Worm (Caenorhabditis elegans) whole organism, young adult: ENCODE measurements around the gene zig-4.

Source experiments
- B0035.1 ChIP-seq: sonication (generic microtip); optimal IDR thresholded peaks from 2 replicates; lab custom pipeline; 2016; ENCODE audit warnings: missing genetic modification characterization, mild to moderate bottlenecking, missing compliant biosample characterization, missing genotype, missing genetic modification reagents
- B0336.3 ChIP-seq: fragments of 200-800 bp; sonication (Bioruptor generic); IDR thresholded peaks from 2 replicates; pipeline ENCODE4 v1.3.6; 2022; ENCODE audit warnings: missing genetic modification characterization, missing compliant biosample characterization
- C06A6.2 ChIP-seq: fragments of 200-800 bp; sonication (Bioruptor generic); conservative IDR thresholded peaks from 2 replicates; pipeline ENCODE4 v1.3.6; 2022; ENCODE audit warnings: missing genetic modification characterization, missing compliant biosample characterization
- F10E7.11 ChIP-seq: sonication (generic microtip); optimal IDR thresholded peaks from 2 replicates; lab custom pipeline; 2017; ENCODE audit warnings: mild to moderate bottlenecking, missing genetic modification characterization, moderate library complexity, missing compliant biosample characterization
- F33H1.4 ChIP-seq: fragments of 200-800 bp; sonication (Bioruptor generic); IDR thresholded peaks from 2 replicates; pipeline ENCODE4 v1.3.6; 2022; ENCODE audit warnings: missing genetic modification reagents, missing genetic modification characterization, missing compliant biosample characterization
- F49E8.2 ChIP-seq: sonication (generic microtip); optimal IDR thresholded peaks from 3 replicates; lab custom pipeline; 2017; ENCODE audit warnings: missing genetic modification characterization, mild to moderate bottlenecking, missing compliant biosample characterization, antibody characterized with exemption, moderate library complexity; ENCODE audit not compliant: insufficient read depth
- K11D2.4 ChIP-seq: fragments of 200-800 bp; sonication (Bioruptor generic); IDR thresholded peaks from 2 replicates; pipeline ENCODE4 v1.3.6; 2022; ENCODE audit warnings: missing genetic modification reagents, missing genetic modification characterization, missing compliant biosample characterization
- K12H6.12 ChIP-seq: fragments of 200-800 bp; sonication (Bioruptor generic); optimal IDR thresholded peaks from 2 replicates; lab custom pipeline; 2018; ENCODE audit warnings: mild to moderate bottlenecking, missing genetic modification characterization, missing compliant biosample characterization
- Y79H2A.3 ChIP-seq: fragments of 200-800 bp; sonication (Bioruptor generic); conservative IDR thresholded peaks from 2 replicates; pipeline ENCODE4 v1.3.6; 2022; ENCODE audit warnings: missing genetic modification reagents, missing genetic modification characterization, missing compliant biosample characterization
- aptf-2 ChIP-seq: fragments of 200-800 bp; sonication (Bioruptor generic); conservative IDR thresholded peaks from 2 replicates; pipeline ENCODE4 v1.3.6; 2022; ENCODE audit warnings: missing genetic modification reagents, missing genetic modification characterization, missing compliant biosample characterization
- atf-7 ChIP-seq: sonication (generic microtip); optimal IDR thresholded peaks from 2 replicates; lab custom pipeline; 2017; ENCODE audit warnings: mild to moderate bottlenecking, missing genetic modification characterization, missing compliant biosample characterization
- athp-1 ChIP-seq: sonication (generic microtip); optimal IDR thresholded peaks from 2 replicates; lab custom pipeline; 2017; ENCODE audit warnings: mild to moderate bottlenecking, missing genetic modification characterization, missing compliant biosample characterization
- attf-3 ChIP-seq: fragments of 200-800 bp; sonication (Bioruptor generic); conservative IDR thresholded peaks from 2 replicates; pipeline ENCODE4 v1.3.6; 2022; ENCODE audit warnings: missing genetic modification reagents, missing genetic modification characterization, missing compliant biosample characterization
- cebp-1 ChIP-seq, 2 experiments: fragments of 200-800 bp in 1 of 2; sonication (Bioruptor generic) in 1 of 2; sonication (generic microtip) in 1 of 2; IDR thresholded peaks in 1 of 2; optimal IDR thresholded peaks in 1 of 2; 2 replicates each; pipeline versions ENCODE4 v1.3.6 to Lab custom; 2017 to 2022; ENCODE audit warnings: missing compliant biosample characterization in 2 of 2, missing genetic modification characterization in 2 of 2, mild to moderate bottlenecking in 1 of 2, missing genetic modification reagents in 1 of 2, moderate library complexity in 1 of 2
- cebp-2 ChIP-seq: fragments of 200-800 bp; sonication (Bioruptor generic); IDR thresholded peaks from 2 replicates; pipeline ENCODE4 v1.3.6; 2022; ENCODE audit warnings: missing genetic modification characterization, missing compliant biosample characterization
- ceh-79 ChIP-seq: sonication (generic microtip); optimal IDR thresholded peaks from 2 replicates; lab custom pipeline; 2017; ENCODE audit warnings: mild to moderate bottlenecking, missing genetic modification characterization, missing compliant biosample characterization
- die-1 ChIP-seq: sonication (generic microtip); optimal IDR thresholded peaks from 2 replicates; lab custom pipeline; 2016; ENCODE audit warnings: missing genotype, mild to moderate bottlenecking, missing genetic modification characterization, missing compliant biosample characterization
- egl-44 ChIP-seq: fragments of 200-800 bp; sonication (Bioruptor generic); IDR thresholded peaks from 2 replicates; pipeline ENCODE4 v1.3.6; 2022; ENCODE audit warnings: missing genetic modification reagents, missing genetic modification characterization, missing compliant biosample characterization
- ets-4 ChIP-seq: fragments of 200-800 bp; sonication (Bioruptor generic); optimal IDR thresholded peaks from 2 replicates; lab custom pipeline; 2018; ENCODE audit warnings: mild to moderate bottlenecking, missing genetic modification characterization, missing compliant biosample characterization
- hlh-12 ChIP-seq: sonication (generic microtip); optimal IDR thresholded peaks from 2 replicates; lab custom pipeline; 2016; ENCODE audit warnings: missing genetic modification characterization, missing compliant biosample characterization
- hmg-20 ChIP-seq: fragments of 200-800 bp; sonication (Bioruptor generic); IDR thresholded peaks from 2 replicates; pipeline ENCODE4 v1.3.6; 2022; ENCODE audit warnings: missing genetic modification reagents, missing genetic modification characterization, missing compliant biosample characterization
- lag-1 ChIP-seq: fragments of 200-800 bp; sonication (Bioruptor generic); IDR thresholded peaks from 2 replicates; pipeline ENCODE4 v1.3.6; 2022; ENCODE audit warnings: missing genetic modification reagents, missing genetic modification characterization, missing compliant biosample characterization
- lin-26 ChIP-seq: fragments of 200-800 bp; sonication (Bioruptor generic); IDR thresholded peaks from 2 replicates; pipeline ENCODE4 v1.3.6; 2022; ENCODE audit warnings: missing genetic modification reagents, missing genetic modification characterization, missing compliant biosample characterization
- lin-35 ChIP-seq, 3 experiments: fragments of 150-350 bp in 2 of 3; sonication (generic microtip) in 1 of 3; optimal IDR thresholded peaks; 2 replicates each; lab custom pipeline; 2014 to 2018; ENCODE audit warnings: missing biosample characterization in 3 of 3, missing genetic modification characterization in 3 of 3, missing genetic modification reagents in 3 of 3
- lin-40 ChIP-seq: sonication (generic microtip); optimal IDR thresholded peaks from 2 replicates; lab custom pipeline; 2016; ENCODE audit warnings: missing genetic modification characterization, mild to moderate bottlenecking, missing compliant biosample characterization, missing genotype, missing genetic modification reagents
- lin-54 ChIP-seq: fragments of 200-800 bp; sonication (Bioruptor generic); optimal IDR thresholded peaks from 2 replicates; lab custom pipeline; 2018; ENCODE audit warnings: mild to moderate bottlenecking, missing genetic modification characterization, missing compliant biosample characterization
- lsy-27 ChIP-seq: sonication (generic microtip); optimal IDR thresholded peaks from 2 replicates; lab custom pipeline; 2017; ENCODE audit warnings: missing genetic modification characterization, mild to moderate bottlenecking, missing compliant biosample characterization, antibody characterized with exemption, missing genotype, borderline replicate concordance; ENCODE audit not compliant: insufficient read depth
- madf-6 ChIP-seq: fragments of 200-800 bp; sonication (Bioruptor generic); IDR thresholded peaks from 2 replicates; pipeline ENCODE4 v1.3.6; 2022; ENCODE audit warnings: missing genetic modification reagents, missing genetic modification characterization, missing compliant biosample characterization
- mcd-1 ChIP-seq: fragments of 200-800 bp; sonication (Bioruptor generic); IDR thresholded peaks from 2 replicates; pipeline ENCODE4 v1.3.6; 2022; ENCODE audit warnings: missing genetic modification reagents, missing genetic modification characterization, missing compliant biosample characterization
- mes-4 ChIP-seq: sonication (generic microtip); optimal IDR thresholded peaks from 2 replicates; lab custom pipeline; 2016; ENCODE audit warnings: missing genotype, missing genetic modification characterization, missing compliant biosample characterization
- nfyb-1 ChIP-seq: fragments of 200-800 bp; sonication (Bioruptor generic); IDR thresholded peaks from 2 replicates; pipeline ENCODE4 v1.3.6; 2022; ENCODE audit warnings: missing genetic modification reagents, missing genetic modification characterization, missing compliant biosample characterization
- nhr-80 ChIP-seq: sonication (generic microtip); optimal IDR thresholded peaks from 2 replicates; lab custom pipeline; 2016; ENCODE audit warnings: missing genetic modification characterization, missing compliant biosample characterization
- pbrm-1 ChIP-seq: fragments of 200-800 bp; sonication (Bioruptor generic); IDR thresholded peaks from 2 replicates; pipeline ENCODE4 v1.3.6; 2022; ENCODE audit warnings: missing genetic modification reagents, missing genetic modification characterization, missing compliant biosample characterization
- repo-1 ChIP-seq: sonication (generic microtip); optimal IDR thresholded peaks from 2 replicates; lab custom pipeline; 2017; ENCODE audit warnings: mild to moderate bottlenecking, missing genetic modification characterization, missing compliant biosample characterization
- somi-1 ChIP-seq: fragments of 200-800 bp; sonication (Bioruptor generic); optimal IDR thresholded peaks from 2 replicates; lab custom pipeline; 2018; ENCODE audit warnings: mild to moderate bottlenecking, missing genetic modification characterization, missing compliant biosample characterization
- tbp1 ChIP-seq: fragments of 200-800 bp; sonication (Bioruptor generic); optimal IDR thresholded peaks from 2 replicates; lab custom pipeline; 2018; ENCODE audit warnings: mild to moderate bottlenecking, missing genetic modification characterization, missing compliant biosample characterization
- tlf-1 ChIP-seq: fragments of 200-800 bp; sonication (Bioruptor generic); optimal IDR thresholded peaks from 2 replicates; lab custom pipeline; 2018; ENCODE audit warnings: mild to moderate bottlenecking, missing genetic modification characterization, missing compliant biosample characterization
- unc-130 ChIP-seq: sonication (generic microtip); optimal IDR thresholded peaks from 2 replicates; lab custom pipeline; 2016; ENCODE audit warnings: missing genetic modification reagents, missing genetic modification characterization, missing compliant biosample characterization
- unc-62 ChIP-seq: fragments of 150-350 bp; optimal IDR thresholded peaks from 2 replicates; lab custom pipeline; 2014; ENCODE audit warnings: missing biosample characterization, missing genetic modification reagents, missing genetic modification characterization
- zfh-2 ChIP-seq: fragments of 200-800 bp; sonication (Bioruptor generic); conservative IDR thresholded peaks from 2 replicates; pipeline ENCODE4 v1.3.6; 2022; ENCODE audit warnings: missing genetic modification reagents, missing genetic modification characterization, missing compliant biosample characterization
- zim-3 ChIP-seq: sonication (generic microtip); optimal IDR thresholded peaks from 2 replicates; lab custom pipeline; 2017; ENCODE audit warnings: mild to moderate bottlenecking, missing genetic modification characterization, moderate library complexity, missing compliant biosample characterization
- ztf-25 ChIP-seq: fragments of 200-800 bp; sonication (Bioruptor generic); IDR thresholded peaks from 2 replicates; pipeline ENCODE4 v1.3.6; 2022; ENCODE audit warnings: missing genetic modification reagents, missing genetic modification characterization, missing compliant biosample characterization
- ztf-26 ChIP-seq: sonication (generic microtip); optimal IDR thresholded peaks from 2 replicates; lab custom pipeline; 2017; ENCODE audit warnings: missing genetic modification characterization, missing compliant biosample characterization
- ztf-28 ChIP-seq: fragments of 200-800 bp; sonication (Bioruptor generic); IDR thresholded peaks from 2 replicates; pipeline ENCODE4 v1.3.6; 2022; ENCODE audit warnings: missing genetic modification reagents, missing genetic modification characterization, missing compliant biosample characterization

The zig-4 gene

ce11 chrX:7953695-7954094 lies 28.5 kb downstream of the zig-4 start:
- TF ChIP-seq pbrm-1 (no peak), mes-4 (tag; lab: Kevin White, UChicago) (no peak), cebp-1 (GFP tag; IDR thresholded peaks at IDR 0.05; lab: Robert Waterston, UW) (no peak), cebp-1 (tag; optimal IDR thresholded peaks at IDR 0.05; lab: Kevin White, UChicago) (peak; percentile 24), ztf-26 (tag; lab: Kevin White, UChicago) (no peak), ztf-28 (GFP tag; lab: Robert Waterston, UW) (no peak)

- TF ChIP-seq atf-7 (tag; lab: Kevin White, UChicago) (peak; percentile 0), ztf-25 (GFP tag; lab: Robert Waterston, UW) (no peak), aptf-2 (no peak), zfh-2 (GFP tag; lab: Robert Waterston, UW) (0 out of 2 replicates have a peak, but pooled peaks have one; percentile 13), C06A6.2 (GFP tag; lab: Robert Waterston, UW) (0 out of 2 replicates have a peak, but pooled peaks have one; percentile 9), zim-3 (tag; lab: Kevin White, UChicago) (no peak), lin-40 (tag; lab: Kevin White, UChicago) (no peak)
Observed at ce11 chrX:7954328-7954727, 29.1 kb downstream of the zig-4 start, which contains the start of gene dct-1. Gene dct-1, plus strand, starts transcription at chrX:7954354.

ce11 chrX:7956449-7956848 lies 31.2 kb downstream of the zig-4 start:
- TF ChIP-seq athp-1, result no peak
- TF ChIP-seq repo-1 (tag; lab: Kevin White, UChicago), result peak; percentile 10
- no peak for TF ChIP-seq lin-26 (GFP tag; lab: Robert Waterston, UW)
- no peak for TF ChIP-seq lin-54
- TF ChIP-seq K11D2.4 (GFP tag; lab: Robert Waterston, UW), result peak; percentile 25; the same call in 1 of the 2 replicates
- TF ChIP-seq cebp-1 (GFP tag; IDR thresholded peaks at IDR 0.05; lab: Robert Waterston, UW), result 0 out of 2 replicates have a peak, but pooled peaks have one; percentile 27
- peak; percentile 49 for TF ChIP-seq cebp-1 (tag; optimal IDR thresholded peaks at IDR 0.05; lab: Kevin White, UChicago)
- no peak for TF ChIP-seq tbp1
- no peak for TF ChIP-seq Y79H2A.3
- no peak for TF ChIP-seq hlh-12 (tag; lab: Kevin White, UChicago)
- TF ChIP-seq ztf-26 (tag; lab: Kevin White, UChicago), result peak; percentile 11
- peak; percentile 41 for TF ChIP-seq F10E7.11 (tag; lab: Kevin White, UChicago)
- TF ChIP-seq zim-3 (tag; lab: Kevin White, UChicago), result peak; percentile 32
- TF ChIP-seq B0336.3 (GFP tag; lab: Robert Waterston, UW), result no peak
- no peak for TF ChIP-seq madf-6 (GFP tag; lab: Robert Waterston, UW)
- no peak for TF ChIP-seq egl-44 (GFP tag; lab: Robert Waterston, UW)
- no peak for TF ChIP-seq lsy-27
- TF ChIP-seq lin-40 (tag; lab: Kevin White, UChicago), result no peak
- no peak for TF ChIP-seq die-1 (tag; lab: Kevin White, UChicago)
- TF ChIP-seq mcd-1 (GFP tag; lab: Robert Waterston, UW), result no peak
- no peak for TF ChIP-seq lag-1 (GFP tag; lab: Robert Waterston, UW)
- TF ChIP-seq attf-3 (GFP tag; lab: Robert Waterston, UW), result no peak
- TF ChIP-seq C06A6.2 (GFP tag; lab: Robert Waterston, UW), result 0 out of 2 replicates have a peak, but pooled peaks have one; percentile 8
- no peak for TF ChIP-seq pbrm-1
- TF ChIP-seq nhr-80 (tag; lab: Kevin White, UChicago), result no peak
- no peak for TF ChIP-seq ceh-79 (tag; lab: Kevin White, UChicago)
- TF ChIP-seq cebp-2 (GFP tag; lab: Robert Waterston, UW), result no peak
- no peak for TF ChIP-seq unc-130 (GFP tag; lab: Kevin White, UChicago)
- TF ChIP-seq nfyb-1 (GFP tag; lab: Robert Waterston, UW), result 0 out of 2 replicates have a peak, but pooled peaks have one; percentile 13
- no peak for TF ChIP-seq F49E8.2 (tag; lab: Kevin White, UChicago)
- peak; percentile 5 for TF ChIP-seq somi-1 (GFP tag; lab: Kevin White, UChicago)
- TF ChIP-seq F33H1.4, result no peak
- TF ChIP-seq lin-35 (GFP tag; optimal IDR thresholded peaks at IDR 0.05; lab: Kevin White, UChicago), result no peak
- TF ChIP-seq ets-4 (GFP tag; lab: Kevin White, UChicago), result no peak
- TF ChIP-seq unc-62 (GFP tag; lab: Kevin White, UChicago), result no peak
- peak; percentile 19 for TF ChIP-seq K12H6.12 (tag; lab: Kevin White, UChicago)
- TF ChIP-seq B0035.1 (tag; lab: Kevin White, UChicago), result no peak
- TF ChIP-seq hmg-20 (GFP tag; lab: Robert Waterston, UW), result no peak
- no peak for TF ChIP-seq tlf-1
